Worm (Caenorhabditis elegans): Measurements from ENCODE around the gene ZK930.4.

The ZK930.4 gene

ce11 chrII:11906217-11906616 lies at the start of gene ZK930.4:
TSS of gene ZK930.4 (plus strand) at chrII:11906517.
- no peak for TF ChIP-seq unc-62 (GFP tag; optimal IDR thresholded peaks at IDR 0.05)

ce11 chrII:11859833-11860232 lies 46.5 kb upstream of the ZK930.4 start:
- TF ChIP-seq unc-62 (GFP tag; optimal IDR thresholded peaks at IDR 0.05) = no peak

- no peak for TF ChIP-seq unc-62 (GFP tag; optimal IDR thresholded peaks at IDR 0.05)
Measured at ce11 chrII:11860623-11861079, 45.7 kb upstream of the ZK930.4 start, which contains the start of gene K12D12.5. TSS of gene K12D12.5 (plus strand) at chrII:11861029.

- no peak for TF ChIP-seq unc-62 (GFP tag; optimal IDR thresholded peaks at IDR 0.05)
Measured at ce11 chrII:11865644-11866043, 40.7 kb upstream of the ZK930.4 start, which contains the start of gene K12D12.4. TSS of gene K12D12.4 (minus strand) at chrII:11865744.

- TF ChIP-seq unc-62 (GFP tag; optimal IDR thresholded peaks at IDR 0.05) = no peak
Measured at ce11 chrII:11868234-11868633, 38.1 kb upstream of the ZK930.4 start, which contains the start of gene col-84. TSS of gene col-84 (plus strand) at chrII:11868534.

ce11 chrII:11868893-11869292 lies 37.4 kb upstream of the ZK930.4 start:
- no peak for TF ChIP-seq unc-62 (GFP tag; optimal IDR thresholded peaks at IDR 0.05)

- no peak for TF ChIP-seq unc-62 (GFP tag; optimal IDR thresholded peaks at IDR 0.05)
Measured at ce11 chrII:11874674-11875198, 31.6 kb upstream of the ZK930.4 start, which contains the start of the genes npp-3 and top-2. TSS of gene npp-3 (minus strand) at chrII:11874788. TSS of gene top-2 (plus strand) at chrII:11875148.

ce11 chrII:11879784-11880183 lies 26.5 kb upstream of the ZK930.4 start:
- TF ChIP-seq unc-62 (GFP tag; optimal IDR thresholded peaks at IDR 0.05) = no peak

- TF ChIP-seq unc-62 (GFP tag; optimal IDR thresholded peaks at IDR 0.05) = no peak
Measured at ce11 chrII:11880456-11881353, 25.6 kb upstream of the ZK930.4 start.

- TF ChIP-seq unc-62 (GFP tag; optimal IDR thresholded peaks at IDR 0.05) = no peak
Measured at ce11 chrII:11883648-11884047, 22.7 kb upstream of the ZK930.4 start, which contains the start of gene ZK930.6. TSS of gene ZK930.6 (plus strand) at chrII:11883948.

- no peak for TF ChIP-seq unc-62 (GFP tag; optimal IDR thresholded peaks at IDR 0.05)
Measured at ce11 chrII:11887724-11888123, 18.6 kb upstream of the ZK930.4 start.

- no peak for TF ChIP-seq unc-62 (GFP tag; optimal IDR thresholded peaks at IDR 0.05)
Measured at ce11 chrII:11888150-11888549, 18.2 kb upstream of the ZK930.4 start.

ce11 chrII:11889420-11890075 lies 16.8 kb upstream of the ZK930.4 start:
- TF ChIP-seq unc-62 (GFP tag; optimal IDR thresholded peaks at IDR 0.05) = no peak

- TF ChIP-seq unc-62 (GFP tag; optimal IDR thresholded peaks at IDR 0.05) = no peak
Measured at ce11 chrII:11890596-11890995, 15.7 kb upstream of the ZK930.4 start.

- no peak for TF ChIP-seq unc-62 (GFP tag; optimal IDR thresholded peaks at IDR 0.05)
Measured at ce11 chrII:11893323-11893722, 13.0 kb upstream of the ZK930.4 start, which contains the start of gene ZK930.2. TSS of gene ZK930.2 (minus strand) at chrII:11893423.

- TF ChIP-seq unc-62 (GFP tag; optimal IDR thresholded peaks at IDR 0.05) = no peak
Measured at ce11 chrII:11899761-11900160, 6.6 kb upstream of the ZK930.4 start.

All from whole organism, dauer.